Worm (Caenorhabditis elegans) whole organism, L2 larva: Measurements from ENCODE around the gene R12B2.6.

ENCODE experiments used
- C34F6.9 ChIP-seq: fragments of 150-350 bp; optimal IDR thresholded peaks from 2 replicates; lab custom pipeline; 2014; ENCODE audit warnings: missing biosample characterization, missing genetic modification characterization
- F13H6.1 ChIP-seq: sonication (generic microtip); optimal IDR thresholded peaks from 2 replicates; lab custom pipeline; 2016; ENCODE audit warnings: missing genetic modification characterization, missing compliant biosample characterization
- Y55F3AM.14 ChIP-seq: fragments of 200-800 bp; sonication (Bioruptor generic); optimal IDR thresholded peaks from 2 replicates; lab custom pipeline; 2018; ENCODE audit warnings: mild to moderate bottlenecking, missing genetic modification characterization, missing compliant biosample characterization
- ZK546.5 ChIP-seq: sonication (generic microtip); optimal IDR thresholded peaks from 2 replicates; lab custom pipeline; 2017; ENCODE audit warnings: missing biosample characterization, missing genetic modification characterization
- aly-2 ChIP-seq: fragments of 150-350 bp; optimal IDR thresholded peaks from 2 replicates; lab custom pipeline; 2014; ENCODE audit warnings: missing biosample characterization, missing genetic modification characterization
- ama-1 ChIP-seq: fragments of 150-350 bp; optimal IDR thresholded peaks from 2 replicates; lab custom pipeline; 2018; ENCODE audit warnings: inconsistent platforms
- blmp-1 ChIP-seq: sonication (generic microtip); optimal IDR thresholded peaks from 2 replicates; lab custom pipeline; 2017; ENCODE audit warnings: missing genetic modification characterization, mild to moderate bottlenecking, missing compliant biosample characterization, antibody characterized with exemption, moderate library complexity; ENCODE audit not compliant: insufficient read depth
- ceh-16 ChIP-seq: fragments of 150-350 bp; optimal IDR thresholded peaks from 2 replicates; lab custom pipeline; 2014; ENCODE audit warnings: missing biosample characterization, missing genetic modification characterization
- ceh-82 ChIP-seq: fragments of 150-350 bp; optimal IDR thresholded peaks from 2 replicates; lab custom pipeline; 2014; ENCODE audit warnings: missing biosample characterization, missing genetic modification characterization
- crh-2 ChIP-seq: sonication (generic microtip); optimal IDR thresholded peaks from 2 replicates; lab custom pipeline; 2017; ENCODE audit warnings: missing biosample characterization, missing genetic modification characterization
- dmd-4 ChIP-seq: sonication (generic microtip); optimal IDR thresholded peaks from 2 replicates; lab custom pipeline; 2017; ENCODE audit warnings: missing biosample characterization, missing genetic modification characterization
- egl-27 ChIP-seq: sonication (generic microtip); optimal IDR thresholded peaks from 3 replicates; lab custom pipeline; 2017; ENCODE audit warnings: missing biosample characterization, missing genetic modification reagents, missing genetic modification characterization
- elt-1 ChIP-seq: fragments of 150-350 bp; optimal IDR thresholded peaks from 2 replicates; lab custom pipeline; 2014; ENCODE audit warnings: missing biosample characterization, missing genetic modification characterization
- fos-1 ChIP-seq: fragments of 150-350 bp; optimal IDR thresholded peaks from 2 replicates; lab custom pipeline; 2014; ENCODE audit warnings: missing biosample characterization, missing genetic modification characterization
- lin-39 ChIP-seq: fragments of 150-350 bp; optimal IDR thresholded peaks from 2 replicates; lab custom pipeline; 2014; ENCODE audit warnings: missing biosample characterization, missing genetic modification reagents, missing genetic modification characterization
- mab-5 ChIP-seq: fragments of 150-350 bp; optimal IDR thresholded peaks from 2 replicates; lab custom pipeline; 2014; ENCODE audit warnings: missing biosample characterization, missing genetic modification characterization
- mbf-1 ChIP-seq: sonication (generic microtip); optimal IDR thresholded peaks from 2 replicates; lab custom pipeline; 2017; ENCODE audit warnings: missing biosample characterization, missing genetic modification characterization
- mdl-1 ChIP-seq, 2 experiments: fragments of 150-350 bp in 1 of 2; sonication (generic microtip) in 1 of 2; optimal IDR thresholded peaks; 2 replicates each; lab custom pipeline; 2017; ENCODE audit warnings: missing biosample characterization in 2 of 2, missing genetic modification characterization in 2 of 2
- nhr-10 ChIP-seq: sonication (generic microtip); optimal IDR thresholded peaks from 2 replicates; lab custom pipeline; 2017; ENCODE audit warnings: missing biosample characterization, missing genetic modification characterization
- nhr-11 ChIP-seq: fragments of 150-350 bp; optimal IDR thresholded peaks from 2 replicates; lab custom pipeline; 2014; ENCODE audit warnings: missing biosample characterization, missing genetic modification characterization
- nhr-129 ChIP-seq: fragments of 150-350 bp; optimal IDR thresholded peaks from 2 replicates; lab custom pipeline; 2014; ENCODE audit warnings: missing biosample characterization, missing genetic modification characterization
- nhr-23 ChIP-seq: fragments of 150-350 bp; optimal IDR thresholded peaks from 2 replicates; lab custom pipeline; 2014; ENCODE audit warnings: missing biosample characterization, missing genetic modification reagents, missing genetic modification characterization
- nhr-77 ChIP-seq: fragments of 150-350 bp; optimal IDR thresholded peaks from 2 replicates; lab custom pipeline; 2014; ENCODE audit warnings: missing biosample characterization, missing genetic modification characterization
- peb-1 ChIP-seq: fragments of 150-350 bp; optimal IDR thresholded peaks from 2 replicates; lab custom pipeline; 2014; ENCODE audit warnings: missing biosample characterization, missing genetic modification characterization
- sem-4 ChIP-seq: fragments of 150-350 bp; optimal IDR thresholded peaks from 2 replicates; lab custom pipeline; 2014; ENCODE audit warnings: missing biosample characterization, missing genetic modification reagents, missing genetic modification characterization
- skn-1 ChIP-seq: sonication (generic microtip); optimal IDR thresholded peaks from 2 replicates; lab custom pipeline; 2017; ENCODE audit warnings: missing biosample characterization, missing genetic modification characterization
- sma-9 ChIP-seq, 2 experiments: fragments of 150-350 bp in 1 of 2; sonication (generic microtip) in 1 of 2; optimal IDR thresholded peaks; 2 replicates each; lab custom pipeline; 2014 to 2016; ENCODE audit warnings: missing genetic modification characterization in 2 of 2, mild to moderate bottlenecking in 1 of 2, missing biosample characterization in 1 of 2, missing compliant biosample characterization in 1 of 2, missing genetic modification reagents in 1 of 2, moderate library complexity in 1 of 2
- snpc-4 ChIP-seq: fragments of 150-350 bp; optimal IDR thresholded peaks from 2 replicates; lab custom pipeline; 2014; ENCODE audit warnings: missing biosample characterization, missing genetic modification characterization
- zag-1 ChIP-seq: fragments of 150-350 bp; optimal IDR thresholded peaks from 2 replicates; lab custom pipeline; 2014; ENCODE audit warnings: missing biosample characterization, missing genetic modification characterization
- ztf-1 ChIP-seq: fragments of 200-800 bp; sonication (Bioruptor generic); conservative IDR thresholded peaks from 2 replicates; pipeline ENCODE4 v1.3.6; 2022; ENCODE audit warnings: missing genetic modification characterization, missing compliant biosample characterization
- ztf-11 ChIP-seq: sonication (generic microtip); optimal IDR thresholded peaks from 2 replicates; lab custom pipeline; 2017; ENCODE audit warnings: missing biosample characterization, missing genetic modification characterization
- ztf-4 ChIP-seq: fragments of 150-350 bp; optimal IDR thresholded peaks from 2 replicates; lab custom pipeline; 2014; ENCODE audit warnings: missing biosample characterization, missing genetic modification characterization

Gene R12B2.6

ce11 chrIII:5871760-5872159, 37.8 kb upstream of the R12B2.6 start, which contains the start of the genes F01F1.11 and F01F1.3 (continued):
- TF ChIP-seq F13H6.1 (tag; lab: Kevin White, UChicago) = peak; percentile 79
- no peak for TF ChIP-seq ama-1
- no peak for TF ChIP-seq ztf-11 (tag; lab: Kevin White, UChicago)
- peak; percentile 82 for TF ChIP-seq crh-2
- no peak for TF ChIP-seq ceh-16 (tag; lab: Kevin White, UChicago)
- TF ChIP-seq Y55F3AM.14 (GFP tag; lab: Kevin White, UChicago) = no peak
- TF ChIP-seq zag-1 (tag; lab: Kevin White, UChicago) = no peak
- TF ChIP-seq fos-1 (tag; lab: Kevin White, UChicago) = peak; percentile 33
- no peak for TF ChIP-seq lin-39 (tag; lab: Kevin White, UChicago)
- TF ChIP-seq elt-1 (tag; lab: Kevin White, UChicago) = no peak
- TF ChIP-seq ztf-4 (tag; lab: Kevin White, UChicago) = peak; percentile 5

- no peak for TF ChIP-seq sma-9 (GFP tag; optimal IDR thresholded peaks at IDR 0.05; lab: Kevin White, UChicago)
- no peak for TF ChIP-seq sma-9 (tag; optimal IDR thresholded peaks at IDR 0.05; lab: Kevin White, UChicago)
- no peak for TF ChIP-seq nhr-77 (tag; lab: Kevin White, UChicago)
- no peak for TF ChIP-seq nhr-23 (tag; lab: Kevin White, UChicago)
- TF ChIP-seq nhr-10 (tag; lab: Kevin White, UChicago) = no peak
- no peak for TF ChIP-seq blmp-1 (tag; lab: Kevin White, UChicago)
- TF ChIP-seq snpc-4 (tag; lab: Kevin White, UChicago) = no peak
- TF ChIP-seq sem-4 = no peak
- no peak for TF ChIP-seq Y55F3AM.14 (GFP tag; lab: Kevin White, UChicago)
- no peak for TF ChIP-seq crh-2
- no peak for TF ChIP-seq ZK546.5
- TF ChIP-seq nhr-129 (tag; lab: Kevin White, UChicago) = no peak
- TF ChIP-seq ztf-4 (tag; lab: Kevin White, UChicago) = no peak
- TF ChIP-seq nhr-11 (tag; lab: Kevin White, UChicago) = no peak
- TF ChIP-seq mbf-1 (tag; lab: Kevin White, UChicago) = no peak
- TF ChIP-seq mab-5 (tag; lab: Kevin White, UChicago) = no peak
These were observed 35.5 kb upstream of the R12B2.6 start, which contains the start of gene F01F1.15 for ce11 chrIII:5869429-5869828. TSS of gene F01F1.15 (minus strand) at chrIII:5869529.

ce11 chrIII:5868401-5868800, 34.4 kb upstream of the R12B2.6 start, which contains the start of gene eng-1:
TSS of gene eng-1 (minus strand) at chrIII:5868501.
- no peak for TF ChIP-seq blmp-1 (tag; lab: Kevin White, UChicago)
- no peak for TF ChIP-seq ceh-82 (tag; lab: Kevin White, UChicago)

- TF ChIP-seq C34F6.9 (tag; lab: Kevin White, UChicago) (peak; percentile 53), fos-1 (tag; lab: Kevin White, UChicago) (peak; percentile 57), ztf-1 (no peak), mdl-1 (tag; optimal IDR thresholded peaks at IDR 0.05; lab: Kevin White, UChicago) (no peak)
These were observed 30.3 kb upstream of the R12B2.6 start, which contains the start of gene rabn-5 for ce11 chrIII:5864270-5864669. TSS of gene rabn-5 (plus strand) at chrIII:5864553.

ce11 chrIII:5863774-5864173, 29.8 kb upstream of the R12B2.6 start, which contains the start of gene dnpp-1:
TSS of gene dnpp-1 (minus strand) at chrIII:5863803.
- TF ChIP-seq crh-2 (peak; percentile 63), mab-5 (tag; lab: Kevin White, UChicago) (no peak), skn-1 (tag; lab: Kevin White, UChicago) (peak; percentile 72), fos-1 (tag; lab: Kevin White, UChicago) (peak; percentile 87), C34F6.9 (tag; lab: Kevin White, UChicago) (no peak), sma-9 (GFP tag; optimal IDR thresholded peaks at IDR 0.05; lab: Kevin White, UChicago) (no peak), sma-9 (tag; optimal IDR thresholded peaks at IDR 0.05; lab: Kevin White, UChicago) (no peak), aly-2 (no peak)

- TF ChIP-seq nhr-11 (tag; lab: Kevin White, UChicago) (no peak), dmd-4 (tag; lab: Kevin White, UChicago) (no peak), peb-1 (tag; lab: Kevin White, UChicago) (no peak), egl-27 (no peak)
These were observed 25.1 kb upstream of the R12B2.6 start, which contains the start of gene dpf-4 for ce11 chrIII:5859008-5859407. TSS of gene dpf-4 (plus strand) at chrIII:5859308.
